Fruit fly (Drosophila melanogaster) whole organism, embryonic: Measurements from ENCODE around the gene Jhbp13.

ENCODE experiments used
- Atf6 ChIP-seq: fragments of 200-800 bp; sonication (Bioruptor generic); IDR thresholded peaks from 2 replicates; pipeline ENCODE4 v1.3.6; 2022; ENCODE audit warnings: missing biosample characterization, missing genetic modification characterization
- CG10431 ChIP-seq: fragments of 200-800 bp; sonication (Bioruptor generic); optimal IDR thresholded peaks from 3 replicates; lab custom pipeline; 2018; ENCODE audit warnings: missing biosample characterization, mild to moderate bottlenecking, missing genetic modification characterization
- CG10462 ChIP-seq: fragments of 200-800 bp; sonication (Bioruptor generic); optimal IDR thresholded peaks from 2 replicates; lab custom pipeline; 2016; ENCODE audit warnings: missing biosample characterization, missing genetic modification characterization
- CG10543 ChIP-seq: fragments of 200-800 bp; sonication (Bioruptor generic); optimal IDR thresholded peaks from 3 replicates; lab custom pipeline; 2017; ENCODE audit warnings: missing biosample characterization, mild to moderate bottlenecking, missing genetic modification characterization, moderate library complexity
- CG11456 ChIP-seq: fragments of 200-800 bp; sonication (Bioruptor generic); IDR thresholded peaks from 3 replicates; pipeline ENCODE4 v1.3.6; 2022; ENCODE audit warnings: missing biosample characterization, missing genetic modification characterization
- CG12155 ChIP-seq: fragments of 200-800 bp; sonication (Bioruptor generic); optimal IDR thresholded peaks from 3 replicates; lab custom pipeline; 2016; ENCODE audit warnings: missing biosample characterization, missing genetic modification characterization
- CG15696 ChIP-seq: fragments of 200-800 bp; sonication (Bioruptor generic); optimal IDR thresholded peaks from 2 replicates; lab custom pipeline; 2019; ENCODE audit warnings: missing biosample characterization, mild to moderate bottlenecking, missing genetic modification characterization, moderate library complexity
- CG1603 ChIP-seq: fragments of 200-800 bp; sonication (Bioruptor generic); optimal IDR thresholded peaks from 2 replicates; lab custom pipeline; 2019; ENCODE audit warnings: missing biosample characterization, mild to moderate bottlenecking, missing genetic modification characterization, moderate library complexity
- CG16813 ChIP-seq: fragments of 200-800 bp; sonication (Bioruptor generic); IDR thresholded peaks from 3 replicates; pipeline ENCODE4 v1.3.6; 2022; ENCODE audit warnings: missing biosample characterization, missing genetic modification characterization; ENCODE audit not compliant: partially characterized antibody
- CG16863 ChIP-seq: fragments of 200-800 bp; sonication (Bioruptor generic); optimal IDR thresholded peaks from 3 replicates; lab custom pipeline; 2016; ENCODE audit warnings: missing biosample characterization, missing genetic modification characterization
- CG2678 ChIP-seq: fragments of 200-800 bp; sonication (Bioruptor generic); optimal IDR thresholded peaks from 3 replicates; lab custom pipeline; 2019; ENCODE audit warnings: missing biosample characterization, mild to moderate bottlenecking, missing genetic modification characterization, moderate library complexity
- CG2889 ChIP-seq: fragments of 200-800 bp; sonication (Bioruptor generic); IDR thresholded peaks from 3 replicates; pipeline ENCODE4 v1.3.6; 2022; ENCODE audit warnings: missing biosample characterization, missing genetic modification characterization
- CG3726 ChIP-seq: fragments of 200-800 bp; sonication (Bioruptor generic); IDR thresholded peaks from 3 replicates; pipeline ENCODE4, ENCODE4 v1.3.6; 2022; ENCODE audit warnings: missing biosample characterization, missing genetic modification characterization
- CG42726 ChIP-seq: fragments of 200-800 bp; sonication (Bioruptor generic); IDR thresholded peaks from 2 replicates; pipeline ENCODE4 v1.3.6; 2022; ENCODE audit warnings: missing biosample characterization, missing genetic modification characterization; ENCODE audit not compliant: partially characterized antibody
- CG4707 ChIP-seq: fragments of 200-800 bp; sonication (Bioruptor generic); optimal IDR thresholded peaks from 2 replicates; lab custom pipeline; 2018; ENCODE audit warnings: missing biosample characterization, mild to moderate bottlenecking, missing genetic modification characterization, moderate library complexity
- CG6254 ChIP-seq: fragments of 200-800 bp; sonication (Bioruptor generic); optimal IDR thresholded peaks from 3 replicates; lab custom pipeline; 2017; ENCODE audit warnings: mild to moderate bottlenecking, missing biosample characterization, missing genetic modification reagents, missing genetic modification characterization
- CHES-1-like ChIP-seq: fragments of 200-800 bp; sonication (Bioruptor generic); optimal IDR thresholded peaks from 2 replicates; lab custom pipeline; 2016; ENCODE audit warnings: missing biosample characterization, missing genetic modification characterization
- Ets65A ChIP-seq: fragments of 200-800 bp; sonication (Bioruptor generic); peaks from one replicate; lab custom pipeline; 2016; ENCODE audit warnings: missing biosample characterization, missing genetic modification characterization
- HHEX ChIP-seq: fragments of 200-800 bp; sonication (Bioruptor generic); optimal IDR thresholded peaks from 3 replicates; lab custom pipeline; 2017; ENCODE audit warnings: missing biosample characterization, mild to moderate bottlenecking, missing genetic modification characterization, missing genetic modification reagents
- Lim3 ChIP-seq: fragments of 200-800 bp; sonication (Bioruptor generic); IDR thresholded peaks from 2 replicates; pipeline ENCODE4 v1.3.6; 2022; ENCODE audit warnings: missing biosample characterization, missing genetic modification characterization
- Med ChIP-seq: fragments of 200-800 bp; sonication (Bioruptor generic); peaks from one replicate; lab custom pipeline; 2016; ENCODE audit warnings: missing biosample characterization, missing genetic modification characterization, mild to moderate bottlenecking, inconsistent platforms, moderate library complexity
- NC2β ChIP-seq: fragments of 200-800 bp; sonication (Bioruptor generic); optimal IDR thresholded peaks from 2 replicates; lab custom pipeline; 2016; ENCODE audit warnings: missing biosample characterization, missing genetic modification characterization
- Nf-YA ChIP-seq: fragments of 200-800 bp; sonication (Bioruptor generic); IDR thresholded peaks from 2 replicates; pipeline ENCODE4 v1.3.6; 2022; ENCODE audit warnings: missing biosample characterization, missing genetic modification characterization
- Oli ChIP-seq: fragments of 200-800 bp; sonication (Bioruptor generic); optimal IDR thresholded peaks from 2 replicates; lab custom pipeline; 2018; ENCODE audit warnings: missing biosample characterization, mild to moderate bottlenecking, missing genetic modification characterization, moderate library complexity
- Poxn ChIP-seq: fragments of 200-800 bp; sonication (Bioruptor generic); IDR thresholded peaks from 2 replicates; pipeline ENCODE4 v1.3.6; 2022; ENCODE audit warnings: missing biosample characterization, missing genetic modification characterization
- Vsx1 ChIP-seq: fragments of 200-800 bp; sonication (Bioruptor generic); optimal IDR thresholded peaks from 2 replicates; lab custom pipeline; 2017; ENCODE audit warnings: missing biosample characterization, mild to moderate bottlenecking, missing genetic modification characterization, missing genetic modification reagents
- Xrp1 ChIP-seq: fragments of 200-800 bp; sonication (Bioruptor generic); IDR thresholded peaks from 2 replicates; pipeline ENCODE4 v1.3.6; 2022; ENCODE audit warnings: missing biosample characterization, missing genetic modification characterization
- YL-1 ChIP-seq: fragments of 200-800 bp; sonication (Bioruptor generic); optimal IDR thresholded peaks from 3 replicates; lab custom pipeline; 2017; ENCODE audit warnings: missing biosample characterization, mild to moderate bottlenecking, missing genetic modification characterization
- bab2 ChIP-seq: fragments of 200-800 bp; sonication (Bioruptor generic); optimal IDR thresholded peaks from 2 replicates; lab custom pipeline; 2016; ENCODE audit warnings: missing biosample characterization, missing genetic modification characterization
- bbx ChIP-seq: fragments of 200-800 bp; sonication (Bioruptor generic); IDR thresholded peaks from 2 replicates; pipeline ENCODE4 v1.3.6; 2022; ENCODE audit warnings: missing biosample characterization, missing genetic modification characterization; ENCODE audit not compliant: partially characterized antibody
- bigmax ChIP-seq: fragments of 200-800 bp; sonication (Bioruptor generic); optimal IDR thresholded peaks from 2 replicates; lab custom pipeline; 2018; ENCODE audit warnings: missing biosample characterization, mild to moderate bottlenecking, missing genetic modification characterization
- chn ChIP-seq: fragments of 200-800 bp; sonication (Bioruptor generic); optimal IDR thresholded peaks from 2 replicates; lab custom pipeline; 2016; ENCODE audit warnings: missing biosample characterization, missing genetic modification characterization
- dpn ChIP-seq, 2 experiments: fragments of 200-800 bp; sonication (Bioruptor generic); optimal IDR thresholded peaks; 3 replicates each; lab custom pipeline; 2016; ENCODE audit warnings: missing biosample characterization in 2 of 2, missing genetic modification characterization in 2 of 2
- jigr1 ChIP-seq: fragments of 200-800 bp; sonication (Bioruptor generic); IDR thresholded peaks from 3 replicates; pipeline ENCODE4 v1.3.6; 2022; ENCODE audit warnings: missing biosample characterization, missing genetic modification characterization
- pita ChIP-seq: fragments of 200-800 bp; sonication (Bioruptor generic); optimal IDR thresholded peaks from 2 replicates; lab custom pipeline; 2017; ENCODE audit warnings: missing biosample characterization, mild to moderate bottlenecking, missing genetic modification characterization
- pzg ChIP-seq: fragments of 200-800 bp; sonication (Bioruptor generic); optimal IDR thresholded peaks from 3 replicates; lab custom pipeline; 2018; ENCODE audit warnings: missing biosample characterization, mild to moderate bottlenecking, missing genetic modification characterization, moderate library complexity
- sc ChIP-seq, 3 experiments: fragments of >200 bp in 2 of 3; fragments of 200-800 bp in 1 of 3; sonication (Bioruptor generic) in 1 of 3; optimal IDR thresholded peaks; 2 replicates in 2 of 3; 3 replicates in 1 of 3; lab custom pipeline; 2017; ENCODE audit warnings: mild to moderate bottlenecking in 1 of 3, missing biosample characterization in 1 of 3, missing genetic modification characterization in 1 of 3, missing genetic modification reagents in 1 of 3
- sd ChIP-seq: fragments of 200-800 bp; sonication (Bioruptor generic); optimal IDR thresholded peaks from 3 replicates; lab custom pipeline; 2018; ENCODE audit warnings: missing biosample characterization, mild to moderate bottlenecking, missing genetic modification characterization, moderate library complexity
- sens ChIP-seq: fragments of 200-800 bp; sonication (Bioruptor generic); peaks from one replicate; lab custom pipeline; 2016; ENCODE audit warnings: missing biosample characterization, missing genetic modification characterization
- slou ChIP-seq: fragments of 200-800 bp; sonication (Bioruptor generic); optimal IDR thresholded peaks from 3 replicates; lab custom pipeline; 2016; ENCODE audit warnings: missing biosample characterization, missing genetic modification characterization
- wdn ChIP-seq: fragments of 200-800 bp; sonication (Bioruptor generic); IDR thresholded peaks from 2 replicates; pipeline ENCODE4 v1.3.6; 2022; ENCODE audit warnings: missing biosample characterization, missing genetic modification characterization
- zf30C ChIP-seq: fragments of 200-800 bp; sonication (Bioruptor generic); optimal IDR thresholded peaks from 3 replicates; lab custom pipeline; 2018; ENCODE audit warnings: missing biosample characterization, mild to moderate bottlenecking, missing genetic modification characterization
- zfh1 ChIP-seq: fragments of 200-800 bp; sonication (Bioruptor generic); IDR thresholded peaks from 3 replicates; pipeline ENCODE4 v1.3.6; 2022; ENCODE audit warnings: missing biosample characterization, missing genetic modification characterization
- zfh2 ChIP-seq: fragments of 200-800 bp; sonication (Bioruptor generic); optimal IDR thresholded peaks from 2 replicates; lab custom pipeline; 2016; ENCODE audit warnings: missing biosample characterization, missing genetic modification characterization

The Jhbp13 gene

DNA sequence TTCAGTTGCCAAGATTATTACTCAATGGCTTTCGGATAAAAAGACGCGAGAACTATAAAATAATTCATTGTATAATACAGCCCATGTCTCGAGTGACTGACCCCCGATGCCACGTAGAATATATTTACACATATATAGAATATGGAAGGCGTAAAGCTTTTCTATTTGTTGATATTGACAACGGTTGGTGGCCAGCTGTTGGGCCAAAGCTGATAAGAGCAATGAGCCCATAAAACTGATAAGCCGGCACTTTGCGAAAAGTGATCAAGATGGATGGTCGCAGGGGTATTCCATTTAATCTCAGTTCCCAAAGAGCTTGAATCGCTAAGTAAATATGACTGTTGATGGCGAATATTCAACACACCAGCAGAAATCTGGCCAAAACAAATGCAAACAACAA lies 49.3 kb upstream of the Jhbp13 start (continued):
- TF ChIP-seq pita (no peak), zf30C (no peak), chn (no peak), CG10543 (GFP tag; lab: Kevin White, UChicago) (peak; percentile 59), Oli (tag; lab: Kevin White, UChicago) (no peak), bbx (no peak), jigr1 (GFP tag; lab: Robert Waterston, UW) (no peak), CG1603 (tag; lab: Kevin White, UChicago) (no peak), NC2β (GFP tag; lab: Kevin White, UChicago) (no peak), sd (tag; lab: Kevin White, UChicago) (no peak), zfh1 (GFP tag; lab: Robert Waterston, UW) (no peak), CG10462 (GFP tag; lab: Kevin White, UChicago) (no peak), CG15696 (no peak), CG42726 (GFP tag; lab: Robert Waterston, UW) (no peak), Lim3 (GFP tag; lab: Robert Waterston, UW) (no peak), zfh2 (GFP tag; lab: Kevin White, UChicago) (no peak), bigmax (GFP tag; lab: Kevin White, UChicago) (no peak), CG6254 (GFP tag; lab: Kevin White, UChicago) (no peak), CG2678 (no peak), CHES-1-like (GFP tag; lab: Kevin White, UChicago) (no peak), pzg (GFP tag; lab: Kevin White, UChicago) (no peak), CG4707 (GFP tag; lab: Kevin White, UChicago) (no peak), Med (peak; percentile 62), Atf6 (GFP tag; lab: Robert Waterston, UW) (peak; percentile 43; the same call in 1 of the 2 replicates), Poxn (GFP tag; lab: Robert Waterston, UW) (no peak), Xrp1 (GFP tag; lab: Robert Waterston, UW) (no peak), CG3726 (GFP tag; lab: Robert Waterston, UW) (no peak), Nf-YA (GFP tag; lab: Robert Waterston, UW) (no peak), CG11456 (GFP tag; lab: Robert Waterston, UW) (no peak), CG2889 (GFP tag; lab: Robert Waterston, UW) (no peak), sc (optimal IDR thresholded peaks at IDR 0.05; lab: Kevin White, UChicago) (no peak), sc (GFP tag; optimal IDR thresholded peaks at IDR 0.05; lab: Kevin White, UChicago) (no peak), Ets65A (no peak), dpn (GFP tag; optimal IDR thresholded peaks at IDR 0.05; lab: Kevin White, UChicago) (no peak), CG16863 (no peak), CG10431 (no peak), wdn (GFP tag; lab: Robert Waterston, UW) (no peak), YL-1 (GFP tag; lab: Kevin White, UChicago) (no peak), Vsx1 (GFP tag; lab: Kevin White, UChicago) (no peak), CG12155 (no peak), HHEX (no peak), sens (GFP tag; lab: Kevin White, UChicago) (peak; percentile 11), bab2 (GFP tag; lab: Kevin White, UChicago) (no peak), CG16813 (no peak), slou (no peak)
